Worm (Caenorhabditis elegans) whole organism, late embryonic: ENCODE measurements around the gene oxy-4.

Experiments
- ama-1 ChIP-seq: fragments of 150-350 bp; optimal IDR thresholded peaks from 2 replicates; lab custom pipeline; 2014
- dve-1 ChIP-seq: sonication (generic microtip); optimal IDR thresholded peaks from 2 replicates; lab custom pipeline; 2017; ENCODE audit warnings: antibody characterized with exemption, mild to moderate bottlenecking, missing genetic modification characterization, missing compliant biosample characterization
- eyg-1 ChIP-seq: sonication (generic microtip); optimal IDR thresholded peaks from 2 replicates; lab custom pipeline; 2016; ENCODE audit warnings: missing genotype, missing genetic modification characterization, missing compliant biosample characterization
- madf-2 ChIP-seq: sonication (generic microtip); optimal IDR thresholded peaks from 2 replicates; lab custom pipeline; 2017; ENCODE audit warnings: missing genetic modification characterization, missing compliant biosample characterization
- nfya-1 ChIP-seq: sonication (generic microtip); optimal IDR thresholded peaks from 2 replicates; lab custom pipeline; 2017; ENCODE audit warnings: missing genetic modification characterization, mild to moderate bottlenecking, missing compliant biosample characterization, antibody characterized with exemption, moderate library complexity
- npax-4 ChIP-seq: sonication (generic microtip); optimal IDR thresholded peaks from 2 replicates; lab custom pipeline; 2016; ENCODE audit warnings: missing genetic modification characterization, missing compliant biosample characterization
- pha-4 ChIP-seq: fragments of 150-350 bp; optimal IDR thresholded peaks from 2 replicates; lab custom pipeline; 2018; ENCODE audit warnings: missing biosample characterization, missing genetic modification reagents, missing genetic modification characterization
- sdc-2 ChIP-seq: sonication (generic microtip); optimal IDR thresholded peaks from 2 replicates; lab custom pipeline; 2016; ENCODE audit warnings: missing genotype, missing genetic modification characterization, missing compliant biosample characterization
- tbx-7 ChIP-seq: sonication (generic microtip); optimal IDR thresholded peaks from 2 replicates; lab custom pipeline; 2016; ENCODE audit warnings: missing genotype, missing genetic modification characterization, missing compliant biosample characterization
- unc-42 ChIP-seq: sonication (generic microtip); optimal IDR thresholded peaks from 2 replicates; lab custom pipeline; 2016; ENCODE audit warnings: missing genotype, missing genetic modification characterization, missing compliant biosample characterization

DNA sequence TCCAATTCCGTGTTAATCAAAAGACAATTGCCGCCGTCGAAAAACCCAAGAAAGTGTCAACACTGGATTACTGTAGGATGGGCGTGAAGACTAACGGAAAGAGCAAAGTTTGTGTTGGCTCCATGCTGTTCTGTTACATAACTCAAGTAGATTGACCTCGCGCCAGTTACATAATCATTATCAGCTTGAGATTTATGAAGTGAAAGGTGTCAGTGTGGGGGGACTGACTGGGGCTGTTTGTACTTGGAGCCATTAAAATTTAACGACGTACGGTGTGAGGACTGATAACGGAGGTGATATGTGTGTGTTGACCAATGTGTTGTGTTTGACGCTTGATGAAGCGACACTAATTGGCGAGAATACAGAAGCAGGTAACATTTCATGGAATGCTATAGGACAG, 11.8 kb downstream of the oxy-4 start:
- no peak for TF ChIP-seq dve-1 (tag; lab: Kevin White, UChicago)
- no peak for TF ChIP-seq nfya-1 (tag; lab: Kevin White, UChicago)
- no peak for TF ChIP-seq npax-4
- no peak for TF ChIP-seq sdc-2 (tag; lab: Kevin White, UChicago)
- no peak for TF ChIP-seq ama-1 (lab: Kevin White, UChicago)
- no peak for TF ChIP-seq tbx-7
- no peak for TF ChIP-seq pha-4 (tag; lab: Kevin White, UChicago)
- no peak for TF ChIP-seq madf-2 (tag; lab: Kevin White, UChicago)
- no peak for TF ChIP-seq eyg-1
- no peak for TF ChIP-seq unc-42 (tag; lab: Kevin White, UChicago)
